Worm (Caenorhabditis elegans): ENCODE results near the gene F13A2.2.

The F13A2.2 gene

ce11 chrV:4400118-4400517 is 15.7 kb upstream of the F13A2.2 start, which contains the start of gene F13A2.4:
Gene F13A2.4, minus strand, starts transcription at chrV:4400218.
- TF ChIP-seq drap-1 (GFP tag; optimal IDR thresholded peaks at IDR 0.05) = no peak
- TF ChIP-seq zip-8 (tag; optimal IDR thresholded peaks at IDR 0.05) = no peak
- TF ChIP-seq nhr-76 (tag; optimal IDR thresholded peaks at IDR 0.05) = no peak
- TF ChIP-seq unc-120 (tag; optimal IDR thresholded peaks at IDR 0.05; ENCODE audit: poor library complexity, severe bottlenecking) = no peak
- no peak for TF ChIP-seq snpc-4 (tag; optimal IDR thresholded peaks at IDR 0.05)
- TF ChIP-seq cnd-1 (tag; optimal IDR thresholded peaks at IDR 0.05) = no peak
- TF ChIP-seq ham-2 (GFP tag; optimal IDR thresholded peaks at IDR 0.05) = no peak
- no peak for TF ChIP-seq mep-1 (tag; optimal IDR thresholded peaks at IDR 0.05)
- TF ChIP-seq mls-2 (tag; optimal IDR thresholded peaks at IDR 0.05) = no peak

- TF ChIP-seq ceh-83 (GFP tag; optimal IDR thresholded peaks at IDR 0.05) (no peak), zip-8 (tag; optimal IDR thresholded peaks at IDR 0.05) (no peak), nhr-2 (tag; optimal IDR thresholded peaks at IDR 0.05) (no peak), flh-1 (GFP tag; optimal IDR thresholded peaks at IDR 0.05) (no peak), unc-120 (tag; optimal IDR thresholded peaks at IDR 0.05; ENCODE audit: poor library complexity, severe bottlenecking) (no peak), lsy-2 (tag; optimal IDR thresholded peaks at IDR 0.05) (no peak), blmp-1 (tag; optimal IDR thresholded peaks at IDR 0.05) (no peak), sptf-1 (tag; optimal IDR thresholded peaks at IDR 0.05) (no peak), bed-3 (GFP tag; optimal IDR thresholded peaks at IDR 0.05) (no peak), lin-32 (GFP tag; optimal IDR thresholded peaks at IDR 0.05) (no peak), tbx-8 (GFP tag; optimal IDR thresholded peaks at IDR 0.05) (no peak), elt-1 (tag; optimal IDR thresholded peaks at IDR 0.05; ENCODE audit: borderline replicate concordance, insufficient read depth) (no peak), drap-1 (GFP tag; optimal IDR thresholded peaks at IDR 0.05) (no peak), snpc-4 (tag; optimal IDR thresholded peaks at IDR 0.05) (no peak), M03D4.4 (tag; optimal IDR thresholded peaks at IDR 0.05) (no peak), ces-1 (GFP tag; optimal IDR thresholded peaks at IDR 0.05) (no peak), mls-2 (tag; optimal IDR thresholded peaks at IDR 0.05) (no peak)
Observed at ce11 chrV:4398884-4399283, 14.5 kb upstream of the F13A2.2 start.

ce11 chrV:4398127-4398526 is 13.7 kb upstream of the F13A2.2 start:
- TF ChIP-seq ceh-83 (GFP tag; optimal IDR thresholded peaks at IDR 0.05) (no peak), ham-2 (GFP tag; optimal IDR thresholded peaks at IDR 0.05) (no peak), nhr-76 (tag; optimal IDR thresholded peaks at IDR 0.05) (no peak), ceh-39 (tag; optimal IDR thresholded peaks at IDR 0.05) (no peak), nhr-12 (tag; optimal IDR thresholded peaks at IDR 0.05) (no peak), sptf-1 (tag; optimal IDR thresholded peaks at IDR 0.05) (no peak), mls-2 (tag; optimal IDR thresholded peaks at IDR 0.05) (no peak), unc-120 (tag; optimal IDR thresholded peaks at IDR 0.05; ENCODE audit: poor library complexity, severe bottlenecking) (no peak), lin-32 (GFP tag; optimal IDR thresholded peaks at IDR 0.05) (no peak), flh-1 (GFP tag; optimal IDR thresholded peaks at IDR 0.05) (no peak), mab-5 (tag; optimal IDR thresholded peaks at IDR 0.05) (no peak), elt-3 (tag; optimal IDR thresholded peaks at IDR 0.05) (no peak), cnd-1 (tag; optimal IDR thresholded peaks at IDR 0.05) (no peak), sem-2 (GFP tag; optimal IDR thresholded peaks at IDR 0.05) (no peak), mep-1 (tag; optimal IDR thresholded peaks at IDR 0.05) (no peak), elt-1 (tag; optimal IDR thresholded peaks at IDR 0.05; ENCODE audit: borderline replicate concordance, insufficient read depth) (no peak), tbx-8 (GFP tag; optimal IDR thresholded peaks at IDR 0.05) (no peak), bed-3 (GFP tag; optimal IDR thresholded peaks at IDR 0.05) (no peak)

ce11 chrV:4396257-4396656 is 11.9 kb upstream of the F13A2.2 start, which contains the start of gene F13A2.3:
Gene F13A2.3, minus strand, starts transcription at chrV:4396357.
- no peak for TF ChIP-seq sem-2 (GFP tag; optimal IDR thresholded peaks at IDR 0.05)
- no peak for TF ChIP-seq blmp-1 (tag; optimal IDR thresholded peaks at IDR 0.05)
- no peak for TF ChIP-seq unc-39 (tag; optimal IDR thresholded peaks at IDR 0.05)
- no peak for TF ChIP-seq tbx-8 (GFP tag; optimal IDR thresholded peaks at IDR 0.05)
- TF ChIP-seq nhr-12 (tag; optimal IDR thresholded peaks at IDR 0.05) = no peak
- TF ChIP-seq nhr-76 (tag; optimal IDR thresholded peaks at IDR 0.05) = no peak
- TF ChIP-seq drap-1 (GFP tag; optimal IDR thresholded peaks at IDR 0.05) = no peak
- no peak for TF ChIP-seq nhr-2 (tag; optimal IDR thresholded peaks at IDR 0.05)
- TF ChIP-seq M03D4.4 (tag; optimal IDR thresholded peaks at IDR 0.05) = no peak
- no peak for TF ChIP-seq unc-62 (GFP tag; optimal IDR thresholded peaks at IDR 0.05)
- no peak for TF ChIP-seq ham-2 (GFP tag; optimal IDR thresholded peaks at IDR 0.05)
- TF ChIP-seq mep-1 (tag; optimal IDR thresholded peaks at IDR 0.05) = no peak
- TF ChIP-seq ceh-83 (GFP tag; optimal IDR thresholded peaks at IDR 0.05) = no peak
- no peak for TF ChIP-seq sptf-1 (tag; optimal IDR thresholded peaks at IDR 0.05)
- no peak for TF ChIP-seq lin-13 (tag; optimal IDR thresholded peaks at IDR 0.05)
- no peak for TF ChIP-seq flh-1 (GFP tag; optimal IDR thresholded peaks at IDR 0.05)
- no peak for TF ChIP-seq lin-32 (GFP tag; optimal IDR thresholded peaks at IDR 0.05)
- TF ChIP-seq snpc-4 (tag; optimal IDR thresholded peaks at IDR 0.05) = no peak
- no peak for TF ChIP-seq nhr-28 (tag; optimal IDR thresholded peaks at IDR 0.05)
